Worm (Caenorhabditis elegans) whole organism, late embryonic: Measurements from ENCODE around the gene srsy-1.
"Not testable (repeated sequence)": the region's sequence is repeated elsewhere in the genome, so short reads cannot be mapped to it uniquely, and the experiment has no call there.

ENCODE experiments used
- K09A11.1 ChIP-seq: sonication (generic microtip); optimal IDR thresholded peaks from 2 replicates; lab custom pipeline; 2017; ENCODE audit warnings: antibody characterized with exemption, mild to moderate bottlenecking, missing genetic modification characterization, missing compliant biosample characterization; ENCODE audit not compliant: insufficient read depth
- T23F11.4 ChIP-seq: fragments of 200-800 bp; sonication (Bioruptor generic); optimal IDR thresholded peaks from 2 replicates; lab custom pipeline; 2018; ENCODE audit warnings: mild to moderate bottlenecking, missing genetic modification characterization, missing compliant biosample characterization
- ama-1 ChIP-seq: fragments of 150-350 bp; optimal IDR thresholded peaks from 2 replicates; lab custom pipeline; 2014
- ceh-18 ChIP-seq: sonication (generic microtip); optimal IDR thresholded peaks from 2 replicates; lab custom pipeline; 2016; ENCODE audit warnings: missing genetic modification characterization, missing compliant biosample characterization
- elt-4 ChIP-seq: sonication (generic microtip); optimal IDR thresholded peaks from 2 replicates; lab custom pipeline; 2016; ENCODE audit warnings: missing genetic modification characterization, missing compliant biosample characterization
- fkh-6 ChIP-seq: sonication (generic microtip); optimal IDR thresholded peaks from 2 replicates; lab custom pipeline; 2016; ENCODE audit warnings: missing genetic modification characterization, missing compliant biosample characterization
- gmeb-2 ChIP-seq: sonication (generic microtip); optimal IDR thresholded peaks from 2 replicates; lab custom pipeline; 2016; ENCODE audit warnings: missing genetic modification characterization, inconsistent platforms, missing compliant biosample characterization
- nfya-1 ChIP-seq: sonication (generic microtip); optimal IDR thresholded peaks from 2 replicates; lab custom pipeline; 2017; ENCODE audit warnings: missing genetic modification characterization, mild to moderate bottlenecking, missing compliant biosample characterization, antibody characterized with exemption, moderate library complexity
- pha-2 ChIP-seq: sonication (generic microtip); optimal IDR thresholded peaks from 2 replicates; lab custom pipeline; 2017; ENCODE audit warnings: mild to moderate bottlenecking, missing genetic modification characterization, missing compliant biosample characterization
- pha-4 ChIP-seq: fragments of 150-350 bp; optimal IDR thresholded peaks from 2 replicates; lab custom pipeline; 2018; ENCODE audit warnings: missing biosample characterization, missing genetic modification reagents, missing genetic modification characterization
- pqm-1 ChIP-seq: sonication (generic microtip); optimal IDR thresholded peaks from 2 replicates; lab custom pipeline; 2016; ENCODE audit warnings: missing genetic modification characterization, missing compliant biosample characterization
- rnt-1 ChIP-seq: sonication (generic microtip); optimal IDR thresholded peaks from 2 replicates; lab custom pipeline; 2016; ENCODE audit warnings: missing genetic modification characterization, missing compliant biosample characterization
- sox-4 ChIP-seq: sonication (generic microtip); optimal IDR thresholded peaks from 2 replicates; lab custom pipeline; 2017; ENCODE audit warnings: mild to moderate bottlenecking, missing genetic modification characterization, inconsistent platforms, missing compliant biosample characterization

DNA sequence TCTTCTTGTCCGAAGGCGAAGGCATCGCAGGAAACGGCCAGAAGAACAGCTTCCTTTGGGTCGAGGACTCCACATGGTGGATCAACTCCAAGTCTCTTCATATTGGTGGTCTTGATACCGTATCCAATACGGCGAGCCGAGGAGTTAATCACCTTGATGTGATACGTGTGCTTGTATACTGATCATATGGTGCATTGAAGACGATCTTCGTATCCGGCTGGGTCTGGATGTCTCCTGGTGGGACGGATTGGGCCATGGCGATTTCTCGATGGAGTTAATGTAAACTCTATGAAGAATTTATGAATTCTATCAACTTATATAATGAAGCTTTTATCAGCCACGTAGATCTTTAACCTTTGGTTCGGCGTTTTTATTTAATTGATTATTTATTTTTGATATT, 598 bp upstream of the srsy-1 start, which contains the start of gene msp-74:
- TF ChIP-seq elt-4 (tag; lab: Kevin White, UChicago); nfya-1; K09A11.1; pqm-1 (tag; lab: Kevin White, UChicago); rnt-1; gmeb-2 (tag; lab: Kevin White, UChicago); fkh-6 (tag; lab: Kevin White, UChicago); ama-1 (lab: Kevin White, UChicago); sox-4 (tag; lab: Kevin White, UChicago); pha-4 (tag; lab: Kevin White, UChicago); T23F11.4; ceh-18; pha-2 (tag; lab: Kevin White, UChicago): not testable (repeated sequence)
